Fruit fly (Drosophila melanogaster): ENCODE measurements around the gene CG6912.

Gene CG6912

dm6 chr3R:15087606-15088193 is 49.1 kb downstream of the CG6912 start (continued):
- TF ChIP-seq pan (optimal IDR thresholded peaks at IDR 0.05) (no peak), OdsH (GFP tag; optimal IDR thresholded peaks at IDR 0.05) (peak; percentile 10), ey (GFP tag; optimal IDR thresholded peaks at IDR 0.05) (peak; percentile 16), fru (GFP tag; optimal IDR thresholded peaks at IDR 0.05) (peak; percentile 37), CG32264 (GFP tag; optimal IDR thresholded peaks at IDR 0.05) (peak; percentile 10), Abd-B (GFP tag; optimal IDR thresholded peaks at IDR 0.05) (no peak), brk (GFP tag; optimal IDR thresholded peaks at IDR 0.05) (no peak), rgr (GFP tag; optimal IDR thresholded peaks at IDR 0.05) (peak; percentile 48), HLH106 (tag; optimal IDR thresholded peaks at IDR 0.05) (peak; percentile 20)

- TF ChIP-seq GATAd (GFP tag; optimal IDR thresholded peaks at IDR 0.05) (no peak), Dif (GFP tag; optimal IDR thresholded peaks at IDR 0.05; ENCODE audit: partially characterized antibody) (no peak), Rel (GFP tag; optimal IDR thresholded peaks at IDR 0.05) (no peak), Rel (tag; optimal IDR thresholded peaks at IDR 0.05) (no peak), woc (GFP tag; optimal IDR thresholded peaks at IDR 0.05) (no peak), Vsx2 (GFP tag; optimal IDR thresholded peaks at IDR 0.05; ENCODE audit: partially characterized antibody) (no peak), CG9705 (GFP tag; optimal IDR thresholded peaks at IDR 0.05) (no peak), dmrt93B (GFP tag; optimal IDR thresholded peaks at IDR 0.05) (no peak), br (GFP tag; optimal IDR thresholded peaks at IDR 0.05) (no peak), fru (GFP tag; optimal IDR thresholded peaks at IDR 0.05) (no peak), foxo (GFP tag; optimal IDR thresholded peaks at IDR 0.05) (no peak)
Measured at dm6 chr3R:15087043-15087442, 49.8 kb downstream of the CG6912 start.
